Worm (Caenorhabditis elegans) whole organism, L4 larva: ENCODE results near the gene C09F12.2.
A peak's percentile ranks its signal among the peaks of the same experiment; 100 is the strongest.

Experiments
- D1046.2 ChIP-seq: fragments of 200-800 bp; sonication (Bioruptor generic); IDR thresholded peaks from 2 replicates; pipeline ENCODE4 v1.3.6; 2022; ENCODE audit warnings: missing genetic modification characterization, missing compliant biosample characterization
- F10B5.3 ChIP-seq: sonication (generic microtip); optimal IDR thresholded peaks from 2 replicates; lab custom pipeline; 2016; ENCODE audit warnings: mild to moderate bottlenecking, missing genetic modification characterization, missing compliant biosample characterization
- F26F4.8 ChIP-seq: fragments of 200-800 bp; sonication (Bioruptor generic); conservative IDR thresholded peaks from 2 replicates; pipeline ENCODE4 v1.3.6; 2022; ENCODE audit warnings: missing genetic modification characterization, missing compliant biosample characterization
- F44E2.7 ChIP-seq: fragments of 200-800 bp; sonication (Bioruptor generic); IDR thresholded peaks from 2 replicates; pipeline ENCODE4 v2.1.2; 2022; ENCODE audit warnings: missing genetic modification characterization, missing compliant biosample characterization
- Y48G9A.11 ChIP-seq: fragments of 200-800 bp; sonication (Bioruptor generic); IDR thresholded peaks from 2 replicates; pipeline ENCODE4 v1.3.6; 2022; ENCODE audit warnings: missing genetic modification reagents, missing genetic modification characterization, missing compliant biosample characterization
- aha-1 ChIP-seq: fragments of 150-350 bp; peaks from one replicate; lab custom pipeline; 2014; ENCODE audit warnings: missing biosample characterization, missing genetic modification characterization
- aly-2 ChIP-seq: sonication (generic microtip); optimal IDR thresholded peaks from 2 replicates; lab custom pipeline; 2018; ENCODE audit warnings: missing biosample characterization, missing genetic modification characterization
- ama-1 ChIP-seq: fragments of 150-350 bp; optimal IDR thresholded peaks from 2 replicates; lab custom pipeline; 2014; ENCODE audit warnings: inconsistent platforms, mixed read lengths
- attf-4 ChIP-seq: sonication (generic microtip); optimal IDR thresholded peaks from 3 replicates; lab custom pipeline; 2017; ENCODE audit warnings: missing biosample characterization, missing genetic modification characterization
- ceh-20 ChIP-seq: fragments of 200-800 bp; sonication (Bioruptor generic); IDR thresholded peaks from 2 replicates; pipeline ENCODE4 v1.3.6; 2022; ENCODE audit warnings: missing genetic modification reagents, missing genetic modification characterization, missing compliant biosample characterization
- ceh-28 ChIP-seq: fragments of 150-350 bp; optimal IDR thresholded peaks from 2 replicates; lab custom pipeline; 2014; ENCODE audit warnings: missing biosample characterization, missing genetic modification reagents, missing genetic modification characterization
- ceh-82 ChIP-seq: sonication (generic microtip); optimal IDR thresholded peaks from 2 replicates; lab custom pipeline; 2017; ENCODE audit warnings: missing biosample characterization, missing genetic modification characterization
- cey-2 ChIP-seq: sonication (generic microtip); optimal IDR thresholded peaks from 3 replicates; lab custom pipeline; 2017; ENCODE audit warnings: missing genetic modification characterization, mild to moderate bottlenecking, missing compliant biosample characterization, antibody characterized with exemption, borderline replicate concordance; ENCODE audit not compliant: insufficient read depth
- ctbp-1 ChIP-seq: fragments of 200-800 bp; sonication (Bioruptor generic); IDR thresholded peaks from 2 replicates; pipeline ENCODE4 v1.3.6; 2022; ENCODE audit warnings: missing genetic modification reagents, missing genetic modification characterization, missing compliant biosample characterization
- daf-12 ChIP-seq: fragments of 150-350 bp; optimal IDR thresholded peaks from 2 replicates; lab custom pipeline; 2014; ENCODE audit warnings: missing biosample characterization, missing genetic modification reagents, missing genetic modification characterization
- daf-16 ChIP-seq, 3 experiments: sonication (generic microtip); optimal IDR thresholded peaks; 2 replicates each; lab custom pipeline; 2016 to 2017; ENCODE audit warnings: missing genetic modification characterization in 3 of 3, missing genetic modification reagents in 3 of 3, mild to moderate bottlenecking in 2 of 3, missing compliant biosample characterization in 2 of 3, missing biosample characterization in 1 of 3, moderate library complexity in 1 of 3
- daf-19 ChIP-seq: fragments of 200-800 bp; sonication (Bioruptor generic); conservative IDR thresholded peaks from 2 replicates; pipeline ENCODE4 v1.3.6; 2022; ENCODE audit warnings: missing genetic modification characterization, missing compliant biosample characterization
- dmd-6 ChIP-seq: fragments of 200-800 bp; sonication (Bioruptor generic); IDR thresholded peaks from 2 replicates; pipeline ENCODE4 v1.3.6; 2022; ENCODE audit warnings: missing genetic modification reagents, missing genetic modification characterization, missing compliant biosample characterization
- dmd-9 ChIP-seq: fragments of 200-800 bp; sonication (Bioruptor generic); IDR thresholded peaks from 2 replicates; pipeline ENCODE4 v1.3.6; 2022; ENCODE audit warnings: missing genetic modification reagents, missing genetic modification characterization, missing compliant biosample characterization
- dpl-1 ChIP-seq: fragments of 150-350 bp; optimal IDR thresholded peaks from 2 replicates; lab custom pipeline; 2014; ENCODE audit warnings: missing biosample characterization, missing genetic modification reagents, missing genetic modification characterization
- duxl-1 ChIP-seq: sonication (generic microtip); optimal IDR thresholded peaks from 2 replicates; lab custom pipeline; 2016; ENCODE audit warnings: mild to moderate bottlenecking, missing genetic modification characterization, moderate library complexity, missing compliant biosample characterization; ENCODE audit not compliant: poor library complexity
- egl-43 ChIP-seq: fragments of 200-800 bp; sonication (Bioruptor generic); IDR thresholded peaks from 2 replicates; pipeline ENCODE4 v1.3.6; 2022; ENCODE audit warnings: missing genetic modification reagents, missing genetic modification characterization, missing compliant biosample characterization
- fkh-10 ChIP-seq: fragments of 150-350 bp; optimal IDR thresholded peaks from 2 replicates; lab custom pipeline; 2014; ENCODE audit warnings: missing biosample characterization, missing genetic modification reagents, missing genetic modification characterization
- fos-1 ChIP-seq: fragments of 150-350 bp; optimal IDR thresholded peaks from 2 replicates; lab custom pipeline; 2014; ENCODE audit warnings: missing biosample characterization, missing genetic modification characterization
- hif-1 ChIP-seq, 2 experiments: sonication (generic microtip); optimal IDR thresholded peaks; 2 replicates each; lab custom pipeline; 2016 to 2017; ENCODE audit warnings: missing compliant biosample characterization in 2 of 2, missing genetic modification characterization in 2 of 2, missing genetic modification reagents in 2 of 2, missing genotype in 2 of 2, mild to moderate bottlenecking in 1 of 2
- hlh-11 ChIP-seq: fragments of 200-800 bp; sonication (Bioruptor generic); optimal IDR thresholded peaks from 2 replicates; lab custom pipeline; 2018; ENCODE audit warnings: mild to moderate bottlenecking, missing genetic modification characterization, missing compliant biosample characterization
- jun-1 ChIP-seq: fragments of 150-350 bp; optimal IDR thresholded peaks from 2 replicates; lab custom pipeline; 2014; ENCODE audit warnings: missing biosample characterization, missing genetic modification reagents, missing genetic modification characterization
- lin-1 ChIP-seq: fragments of 200-800 bp; sonication (Bioruptor generic); IDR thresholded peaks from 2 replicates; pipeline ENCODE4 v1.3.6; 2022; ENCODE audit warnings: missing genetic modification reagents, missing genetic modification characterization, missing compliant biosample characterization
- lin-38 ChIP-seq: fragments of 200-800 bp; sonication (Bioruptor generic); IDR thresholded peaks from 2 replicates; pipeline ENCODE4 v1.3.6; 2022; ENCODE audit warnings: missing genetic modification reagents, missing genetic modification characterization, missing compliant biosample characterization
- lin-39 ChIP-seq: fragments of 150-350 bp; optimal IDR thresholded peaks from 2 replicates; lab custom pipeline; 2014; ENCODE audit warnings: missing biosample characterization, missing genetic modification reagents, missing genetic modification characterization
- lir-3 ChIP-seq: sonication (generic microtip); optimal IDR thresholded peaks from 2 replicates; lab custom pipeline; 2016; ENCODE audit warnings: mild to moderate bottlenecking, missing genetic modification characterization, missing compliant biosample characterization
- mdl-1 ChIP-seq, 2 experiments: fragments of 150-350 bp in 1 of 2; sonication (generic microtip) in 1 of 2; optimal IDR thresholded peaks; 2 replicates each; lab custom pipeline; 2014 to 2017; ENCODE audit warnings: missing biosample characterization in 2 of 2, missing genetic modification characterization in 2 of 2
- mdt-29 ChIP-seq: fragments of 200-800 bp; sonication (Bioruptor generic); IDR thresholded peaks from 2 replicates; pipeline ENCODE4 v1.3.6; 2022; ENCODE audit warnings: missing genetic modification reagents, missing genetic modification characterization, missing compliant biosample characterization
- mes-2 ChIP-seq: sonication (generic microtip); optimal IDR thresholded peaks from 2 replicates; lab custom pipeline; 2016; ENCODE audit warnings: missing genotype, mild to moderate bottlenecking, missing genetic modification characterization, missing compliant biosample characterization; ENCODE audit not compliant: poor library complexity, severe bottlenecking
- mxl-2 ChIP-seq: fragments of 200-800 bp; sonication (Bioruptor generic); conservative IDR thresholded peaks from 2 replicates; pipeline ENCODE4 v1.3.6; 2022; ENCODE audit warnings: missing genetic modification reagents, missing genetic modification characterization, missing compliant biosample characterization
- mxl-3 ChIP-seq: fragments of 200-800 bp; sonication (Bioruptor generic); optimal IDR thresholded peaks from 2 replicates; lab custom pipeline; 2018; ENCODE audit warnings: mild to moderate bottlenecking, missing genetic modification characterization, missing compliant biosample characterization
- nhr-102 ChIP-seq: sonication (generic microtip); optimal IDR thresholded peaks from 2 replicates; lab custom pipeline; 2016; ENCODE audit warnings: mild to moderate bottlenecking, missing genetic modification characterization, moderate library complexity, missing compliant biosample characterization
- nhr-237 ChIP-seq: sonication (generic microtip); optimal IDR thresholded peaks from 2 replicates; lab custom pipeline; 2017; ENCODE audit warnings: missing biosample characterization, missing genetic modification characterization
- nhr-25 ChIP-seq: sonication (generic microtip); optimal IDR thresholded peaks from 2 replicates; lab custom pipeline; 2017; ENCODE audit warnings: missing genetic modification characterization, mild to moderate bottlenecking, missing compliant biosample characterization, antibody characterized with exemption, moderate library complexity, borderline replicate concordance; ENCODE audit not compliant: insufficient read depth
- pha-4 ChIP-seq, 2 experiments: fragments of 150-350 bp in 1 of 2; fragments of 200-800 bp in 1 of 2; sonication (Bioruptor generic) in 1 of 2; IDR thresholded peaks in 1 of 2; optimal IDR thresholded peaks in 1 of 2; 2 replicates each; pipeline versions ENCODE4 v1.3.6 to Lab custom; 2014 to 2022; ENCODE audit warnings: missing genetic modification characterization in 2 of 2, missing genetic modification reagents in 2 of 2, missing biosample characterization in 1 of 2, missing compliant biosample characterization in 1 of 2
- php-3 ChIP-seq: fragments of 200-800 bp; sonication (Bioruptor generic); IDR thresholded peaks from 2 replicates; pipeline ENCODE4 v1.3.6; 2022; ENCODE audit warnings: missing genetic modification reagents, missing genetic modification characterization, missing compliant biosample characterization
- pqm-1 ChIP-seq: sonication (generic microtip); optimal IDR thresholded peaks from 2 replicates; lab custom pipeline; 2017; ENCODE audit warnings: missing biosample characterization, missing genetic modification characterization
- saeg-2 ChIP-seq: fragments of 200-800 bp; sonication (Bioruptor generic); IDR thresholded peaks from 2 replicates; pipeline ENCODE4 v1.3.6; 2022; ENCODE audit warnings: missing genetic modification reagents, missing genetic modification characterization, missing compliant biosample characterization
- snpc-4 ChIP-seq: fragments of 150-350 bp; optimal IDR thresholded peaks from 2 replicates; lab custom pipeline; 2014; ENCODE audit warnings: missing biosample characterization, missing genetic modification characterization
- spr-1 ChIP-seq: sonication (generic microtip); optimal IDR thresholded peaks from 2 replicates; lab custom pipeline; 2016; ENCODE audit warnings: mild to moderate bottlenecking, missing genetic modification characterization, missing compliant biosample characterization
- zag-1 ChIP-seq: fragments of 150-350 bp; optimal IDR thresholded peaks from 2 replicates; lab custom pipeline; 2014; ENCODE audit warnings: missing biosample characterization, missing genetic modification characterization

Gene C09F12.2

DNA sequence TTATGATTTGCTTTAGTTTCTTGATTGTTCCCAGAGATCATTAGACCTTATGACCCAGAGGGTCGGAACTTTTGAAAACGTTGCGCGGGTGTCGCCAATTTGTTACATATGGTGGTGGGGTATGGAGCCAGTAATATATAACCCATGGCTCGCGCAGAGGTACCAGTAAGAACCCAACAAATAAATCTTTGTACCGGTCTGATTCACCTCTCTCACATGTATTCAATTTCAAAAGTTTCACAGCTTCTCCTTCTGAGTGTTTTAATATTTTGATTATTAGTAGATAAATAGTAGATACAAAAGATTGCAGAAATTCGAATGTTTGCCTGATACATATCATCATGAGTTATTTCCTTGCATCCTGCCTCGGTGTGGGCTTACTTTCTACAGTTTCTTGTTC lies 37.6 kb upstream of the C09F12.2 start, which contains the start of gene egl-15:
Gene egl-15 (plus strand): TSS at position 301 of the 400 bp plus-strand sequence.
- TF ChIP-seq duxl-1 (tag; lab: Kevin White, UChicago) (no peak), daf-12 (tag; lab: Kevin White, UChicago) (no peak), fos-1 (no peak), mxl-3 (GFP tag; lab: Kevin White, UChicago) (no peak), cey-2 (no peak), dmd-6 (no peak), pqm-1 (tag; lab: Kevin White, UChicago) (no peak), hif-1 (tag; optimal IDR thresholded peaks at IDR 0.05; lab: Kevin White, UChicago) (no peak), daf-19 (GFP tag; lab: Robert Waterston, UW) (no peak), mes-2 (tag; lab: Kevin White, UChicago) (no peak), ama-1 (lab: Kevin White, UChicago) (no peak), F44E2.7 (GFP tag; lab: Robert Waterston, UW) (no peak), aly-2 (no peak), mdt-29 (GFP tag; lab: Robert Waterston, UW) (no peak), ctbp-1 (GFP tag; lab: Robert Waterston, UW) (no peak), lin-39 (no peak), lir-3 (no peak), Y48G9A.11 (no peak), zag-1 (tag; lab: Kevin White, UChicago) (no peak)

ce11 chrX:11028617-11029016 lies 25.1 kb upstream of the C09F12.2 start, which contains the start of gene ldb-1:
Gene ldb-1, plus strand, starts transcription at chrX:11028917.
- TF ChIP-seq snpc-4 (tag; lab: Kevin White, UChicago): no peak
- TF ChIP-seq ceh-82 (tag; lab: Kevin White, UChicago): no peak
- TF ChIP-seq lin-39: no peak
- no peak for TF ChIP-seq mdl-1 (tag; optimal IDR thresholded peaks at IDR 0.05; lab: Kevin White, UChicago)
- no peak for TF ChIP-seq cey-2
- no peak for TF ChIP-seq nhr-102
- TF ChIP-seq php-3 (GFP tag; lab: Robert Waterston, UW): no peak
- no peak for TF ChIP-seq mxl-2 (GFP tag; lab: Robert Waterston, UW)
- TF ChIP-seq duxl-1 (tag; lab: Kevin White, UChicago): no peak
- TF ChIP-seq fkh-10: no peak
- no peak for TF ChIP-seq lin-1
- TF ChIP-seq lin-38 (GFP tag; lab: Robert Waterston, UW): no peak
- no peak for TF ChIP-seq hlh-11
- no peak for TF ChIP-seq ceh-28
- no peak for TF ChIP-seq nhr-237 (tag; lab: Kevin White, UChicago)
- no peak for TF ChIP-seq dpl-1 (GFP tag; lab: Kevin White, UChicago)
- TF ChIP-seq daf-16 (GFP tag; optimal IDR thresholded peaks at IDR 0.05; lab: Kevin White, UChicago): no peak
- TF ChIP-seq daf-16 (tag; optimal IDR thresholded peaks at IDR 0.05; lab: Kevin White, UChicago): no peak
- TF ChIP-seq aly-2: no peak

DNA sequence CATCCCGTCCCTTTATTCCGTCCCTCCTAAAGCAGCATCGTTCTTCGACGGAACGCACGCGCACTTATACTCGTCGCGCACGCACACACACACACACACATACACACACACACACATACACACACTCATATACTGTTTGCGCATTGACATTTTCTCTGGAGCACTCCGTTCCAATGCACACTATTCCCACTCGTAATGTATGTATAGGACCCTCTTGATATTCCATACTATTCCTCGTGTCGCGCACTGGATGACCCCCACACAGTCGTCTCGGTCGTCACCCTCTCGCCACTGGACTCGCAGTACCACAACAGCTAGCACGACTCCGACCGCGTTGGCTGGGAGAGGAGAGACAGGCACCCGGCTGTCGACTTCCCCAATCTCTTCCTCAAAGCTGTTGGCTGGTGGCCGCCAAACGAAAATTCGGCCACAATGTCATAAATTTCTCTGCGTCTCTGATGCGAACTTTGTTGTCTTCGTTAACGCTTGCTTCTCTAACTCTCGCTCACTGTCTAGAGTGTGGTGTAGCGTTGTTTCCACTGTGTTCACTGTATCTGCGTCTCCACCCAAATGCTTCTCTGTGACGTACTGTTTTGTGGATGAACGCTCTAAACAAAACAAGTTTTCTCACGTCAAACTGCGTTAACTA lies 22.5 kb upstream of the C09F12.2 start:
- TF ChIP-seq mxl-2 (GFP tag; lab: Robert Waterston, UW): no peak
- TF ChIP-seq lir-3: peak; percentile 20
- peak; percentile 92 for TF ChIP-seq egl-43 (GFP tag; lab: Robert Waterston, UW)
- TF ChIP-seq dmd-9: peak; percentile 52; the same call in 1 of the 2 replicates
- TF ChIP-seq aha-1: peak; percentile 99
- TF ChIP-seq jun-1: peak; percentile 51
- no peak for TF ChIP-seq F26F4.8 (GFP tag; lab: Robert Waterston, UW)
- 0 out of 2 replicates have a peak, but pooled peaks have one; percentile 55 for TF ChIP-seq saeg-2
- TF ChIP-seq spr-1 (tag; lab: Kevin White, UChicago): peak; percentile 76
- peak; percentile 10 for TF ChIP-seq pqm-1 (tag; lab: Kevin White, UChicago)
- TF ChIP-seq aly-2: no peak
- no peak for TF ChIP-seq D1046.2 (GFP tag; lab: Robert Waterston, UW)
- peak; percentile 77 for TF ChIP-seq F10B5.3 (tag; lab: Kevin White, UChicago)
- peak; percentile 74; the same call in 1 of the 2 replicates for TF ChIP-seq ceh-20 (GFP tag; lab: Robert Waterston, UW)
- TF ChIP-seq pha-4 (GFP tag; IDR thresholded peaks at IDR 0.05; lab: Robert Waterston, UW): peak; percentile 79
- TF ChIP-seq pha-4 (tag; optimal IDR thresholded peaks at IDR 0.05; lab: Kevin White, UChicago): peak; percentile 73
- peak; percentile 15 for TF ChIP-seq attf-4
- TF ChIP-seq dpl-1 (GFP tag; lab: Kevin White, UChicago): peak; percentile 38
- TF ChIP-seq ceh-82 (tag; lab: Kevin White, UChicago): no peak
- peak; percentile 86 for TF ChIP-seq nhr-25 (tag; lab: Kevin White, UChicago)
